Worm (Caenorhabditis elegans) whole organism, L4 larva: Measurements from ENCODE around the gene htrl-1.

Experiments
- F37D6.2 ChIP-seq: sonication (generic microtip); optimal IDR thresholded peaks from 2 replicates; lab custom pipeline; 2016; ENCODE audit warnings: mild to moderate bottlenecking, missing genetic modification characterization, missing compliant biosample characterization
- F44E2.7 ChIP-seq: fragments of 200-800 bp; sonication (Bioruptor generic); IDR thresholded peaks from 2 replicates; pipeline ENCODE4 v2.1.2; 2022; ENCODE audit warnings: missing genetic modification characterization, missing compliant biosample characterization
- F49E8.2 ChIP-seq: sonication (generic microtip); optimal IDR thresholded peaks from 2 replicates; lab custom pipeline; 2016; ENCODE audit warnings: missing compliant biosample characterization, mild to moderate bottlenecking, missing genetic modification characterization, borderline replicate concordance
- R02D3.7 ChIP-seq: fragments of 150-350 bp; sonication (generic microtip); optimal IDR thresholded peaks from 3 replicates; lab custom pipeline; 2014; ENCODE audit warnings: missing biosample characterization, missing genetic modification characterization
- T20F7.1 ChIP-seq: fragments of 200-800 bp; sonication (Bioruptor generic); optimal IDR thresholded peaks from 2 replicates; lab custom pipeline; 2018; ENCODE audit warnings: mild to moderate bottlenecking, missing genetic modification characterization, missing compliant biosample characterization
- Y75B8A.6 ChIP-seq: fragments of 200-800 bp; sonication (Bioruptor generic); IDR thresholded peaks from 2 replicates; pipeline ENCODE4 v1.3.6; 2022; ENCODE audit warnings: missing genetic modification reagents, missing genetic modification characterization, missing compliant biosample characterization
- ZK546.5 ChIP-seq, 2 experiments: sonication (generic microtip); optimal IDR thresholded peaks; 2 replicates each; lab custom pipeline; 2017; ENCODE audit warnings: missing biosample characterization in 2 of 2, missing genetic modification characterization in 2 of 2
- arid-1 ChIP-seq: fragments of 200-800 bp; sonication (Bioruptor generic); conservative IDR thresholded peaks from 2 replicates; pipeline ENCODE4 v1.3.6; 2022; ENCODE audit warnings: missing genetic modification reagents, missing genetic modification characterization, missing compliant biosample characterization
- attf-4 ChIP-seq: sonication (generic microtip); optimal IDR thresholded peaks from 3 replicates; lab custom pipeline; 2017; ENCODE audit warnings: missing biosample characterization, missing genetic modification characterization
- ceh-20 ChIP-seq: fragments of 200-800 bp; sonication (Bioruptor generic); IDR thresholded peaks from 2 replicates; pipeline ENCODE4 v1.3.6; 2022; ENCODE audit warnings: missing genetic modification reagents, missing genetic modification characterization, missing compliant biosample characterization
- ceh-62 ChIP-seq: sonication (generic microtip); optimal IDR thresholded peaks from 2 replicates; lab custom pipeline; 2017; ENCODE audit warnings: missing biosample characterization, missing genetic modification characterization
- ceh-82 ChIP-seq: sonication (generic microtip); optimal IDR thresholded peaks from 2 replicates; lab custom pipeline; 2017; ENCODE audit warnings: missing biosample characterization, missing genetic modification characterization
- ces-1 ChIP-seq: fragments of 150-350 bp; sonication (generic microtip); optimal IDR thresholded peaks from 4 replicates; lab custom pipeline; 2014; ENCODE audit warnings: missing biosample characterization, missing genetic modification reagents, missing genetic modification characterization
- cey-2 ChIP-seq: sonication (generic microtip); optimal IDR thresholded peaks from 3 replicates; lab custom pipeline; 2017; ENCODE audit warnings: missing genetic modification characterization, mild to moderate bottlenecking, missing compliant biosample characterization, antibody characterized with exemption, borderline replicate concordance; ENCODE audit not compliant: insufficient read depth
- ctbp-1 ChIP-seq: fragments of 200-800 bp; sonication (Bioruptor generic); IDR thresholded peaks from 2 replicates; pipeline ENCODE4 v1.3.6; 2022; ENCODE audit warnings: missing genetic modification reagents, missing genetic modification characterization, missing compliant biosample characterization
- daf-8 ChIP-seq: fragments of 200-800 bp; sonication (Bioruptor generic); IDR thresholded peaks from 2 replicates; pipeline ENCODE4 v1.3.6; 2022; ENCODE audit warnings: missing genetic modification characterization, missing compliant biosample characterization
- dmd-6 ChIP-seq: fragments of 200-800 bp; sonication (Bioruptor generic); IDR thresholded peaks from 2 replicates; pipeline ENCODE4 v1.3.6; 2022; ENCODE audit warnings: missing genetic modification reagents, missing genetic modification characterization, missing compliant biosample characterization
- dmd-9 ChIP-seq: fragments of 200-800 bp; sonication (Bioruptor generic); IDR thresholded peaks from 2 replicates; pipeline ENCODE4 v1.3.6; 2022; ENCODE audit warnings: missing genetic modification reagents, missing genetic modification characterization, missing compliant biosample characterization
- dpl-1 ChIP-seq: fragments of 150-350 bp; optimal IDR thresholded peaks from 2 replicates; lab custom pipeline; 2014; ENCODE audit warnings: missing biosample characterization, missing genetic modification reagents, missing genetic modification characterization
- egl-43 ChIP-seq: fragments of 200-800 bp; sonication (Bioruptor generic); IDR thresholded peaks from 2 replicates; pipeline ENCODE4 v1.3.6; 2022; ENCODE audit warnings: missing genetic modification reagents, missing genetic modification characterization, missing compliant biosample characterization
- fkh-10 ChIP-seq: fragments of 150-350 bp; optimal IDR thresholded peaks from 2 replicates; lab custom pipeline; 2014; ENCODE audit warnings: missing biosample characterization, missing genetic modification reagents, missing genetic modification characterization
- fos-1 ChIP-seq: fragments of 150-350 bp; optimal IDR thresholded peaks from 2 replicates; lab custom pipeline; 2014; ENCODE audit warnings: missing biosample characterization, missing genetic modification characterization
- hlh-11 ChIP-seq: fragments of 200-800 bp; sonication (Bioruptor generic); optimal IDR thresholded peaks from 2 replicates; lab custom pipeline; 2018; ENCODE audit warnings: mild to moderate bottlenecking, missing genetic modification characterization, missing compliant biosample characterization
- hlh-30 ChIP-seq: sonication (generic microtip); optimal IDR thresholded peaks from 2 replicates; lab custom pipeline; 2017; ENCODE audit warnings: antibody characterized with exemption, mild to moderate bottlenecking, missing genetic modification characterization, missing compliant biosample characterization; ENCODE audit not compliant: insufficient read depth
- hmg-1.1 ChIP-seq: fragments of 200-800 bp; sonication (Bioruptor generic); IDR thresholded peaks from 2 replicates; pipeline ENCODE4 v1.3.6; 2022; ENCODE audit warnings: missing genetic modification reagents, missing genetic modification characterization, missing compliant biosample characterization
- lin-15B ChIP-seq: fragments of 150-350 bp; sonication (generic microtip); optimal IDR thresholded peaks from 3 replicates; lab custom pipeline; 2014; ENCODE audit warnings: missing biosample characterization, missing genetic modification characterization
- lin-29 ChIP-seq: fragments of 200-800 bp; sonication (Bioruptor generic); IDR thresholded peaks from 2 replicates; pipeline ENCODE4 v1.3.6; 2022; ENCODE audit warnings: missing genetic modification reagents, missing genetic modification characterization, missing compliant biosample characterization
- lsy-2 ChIP-seq, 2 experiments: fragments of 150-350 bp in 1 of 2; sonication (generic microtip) in 1 of 2; optimal IDR thresholded peaks; 2 replicates each; lab custom pipeline; 2014 to 2017; ENCODE audit warnings: missing biosample characterization in 2 of 2, missing genetic modification characterization in 2 of 2
- madf-5 ChIP-seq, 2 experiments: fragments of 200-800 bp; sonication (Bioruptor generic); IDR thresholded peaks; 2 replicates each; pipeline ENCODE4 v1.3.6; 2022; ENCODE audit warnings: missing compliant biosample characterization in 2 of 2, missing genetic modification characterization in 2 of 2
- mdt-29 ChIP-seq: fragments of 200-800 bp; sonication (Bioruptor generic); IDR thresholded peaks from 2 replicates; pipeline ENCODE4 v1.3.6; 2022; ENCODE audit warnings: missing genetic modification reagents, missing genetic modification characterization, missing compliant biosample characterization
- mep-1 ChIP-seq: fragments of 150-350 bp; sonication (generic microtip); optimal IDR thresholded peaks from 3 replicates; lab custom pipeline; 2014; ENCODE audit warnings: missing biosample characterization, missing genetic modification characterization
- mes-2 ChIP-seq: sonication (generic microtip); optimal IDR thresholded peaks from 2 replicates; lab custom pipeline; 2016; ENCODE audit warnings: missing genotype, mild to moderate bottlenecking, missing genetic modification characterization, missing compliant biosample characterization; ENCODE audit not compliant: poor library complexity, severe bottlenecking
- mxl-2 ChIP-seq: fragments of 200-800 bp; sonication (Bioruptor generic); conservative IDR thresholded peaks from 2 replicates; pipeline ENCODE4 v1.3.6; 2022; ENCODE audit warnings: missing genetic modification reagents, missing genetic modification characterization, missing compliant biosample characterization
- nhr-10 ChIP-seq: fragments of 150-350 bp; optimal IDR thresholded peaks from 2 replicates; lab custom pipeline; 2014; ENCODE audit warnings: missing biosample characterization, missing genetic modification characterization
- nhr-111 ChIP-seq: fragments of 200-800 bp; sonication (Bioruptor generic); optimal IDR thresholded peaks from 2 replicates; lab custom pipeline; 2018; ENCODE audit warnings: mild to moderate bottlenecking, missing genetic modification characterization, missing compliant biosample characterization
- nhr-237 ChIP-seq: sonication (generic microtip); optimal IDR thresholded peaks from 2 replicates; lab custom pipeline; 2017; ENCODE audit warnings: missing biosample characterization, missing genetic modification characterization
- nhr-25 ChIP-seq: sonication (generic microtip); optimal IDR thresholded peaks from 2 replicates; lab custom pipeline; 2017; ENCODE audit warnings: missing genetic modification characterization, mild to moderate bottlenecking, missing compliant biosample characterization, antibody characterized with exemption, moderate library complexity, borderline replicate concordance; ENCODE audit not compliant: insufficient read depth
- nhr-28 ChIP-seq: fragments of 150-350 bp; optimal IDR thresholded peaks from 2 replicates; lab custom pipeline; 2014; ENCODE audit warnings: missing biosample characterization, missing genetic modification characterization
- nhr-41 ChIP-seq: fragments of 200-800 bp; sonication (Bioruptor generic); IDR thresholded peaks from 2 replicates; pipeline ENCODE4 v1.3.6; 2022; ENCODE audit warnings: missing genetic modification reagents, missing genetic modification characterization, missing compliant biosample characterization
- nhr-77 ChIP-seq: fragments of 150-350 bp; optimal IDR thresholded peaks from 2 replicates; lab custom pipeline; 2014; ENCODE audit warnings: missing biosample characterization, missing genetic modification characterization
- pha-4 ChIP-seq, 2 experiments: fragments of 150-350 bp in 1 of 2; fragments of 200-800 bp in 1 of 2; sonication (Bioruptor generic) in 1 of 2; IDR thresholded peaks in 1 of 2; optimal IDR thresholded peaks in 1 of 2; 2 replicates each; pipeline versions ENCODE4 v1.3.6 to Lab custom; 2014 to 2022; ENCODE audit warnings: missing genetic modification characterization in 2 of 2, missing genetic modification reagents in 2 of 2, missing biosample characterization in 1 of 2, missing compliant biosample characterization in 1 of 2
- rbr-2 ChIP-seq: sonication (generic microtip); optimal IDR thresholded peaks from 2 replicates; lab custom pipeline; 2016; ENCODE audit warnings: missing genotype, missing genetic modification characterization, missing compliant biosample characterization
- snpc-4 ChIP-seq: fragments of 150-350 bp; optimal IDR thresholded peaks from 2 replicates; lab custom pipeline; 2014; ENCODE audit warnings: missing biosample characterization, missing genetic modification characterization
- unc-62 ChIP-seq, 3 experiments: fragments of 150-350 bp in 1 of 3; sonication (generic microtip); optimal IDR thresholded peaks in 2 of 3; peaks in 1 of 3; 1 replicate in 1 of 3; 2 replicates in 2 of 3; lab custom pipeline; 2014 to 2017; ENCODE audit warnings: missing biosample characterization in 3 of 3, missing genetic modification characterization in 3 of 3, missing genetic modification reagents in 3 of 3, missing genotype in 1 of 3
- vab-7 ChIP-seq: fragments of 200-800 bp; sonication (Bioruptor generic); IDR thresholded peaks from 2 replicates; pipeline ENCODE4 v1.3.6; 2022; ENCODE audit warnings: missing genetic modification reagents, missing genetic modification characterization, missing compliant biosample characterization
- zip-11 ChIP-seq: fragments of 200-800 bp; sonication (Bioruptor generic); IDR thresholded peaks from 2 replicates; pipeline ENCODE4 v1.3.6; 2022; ENCODE audit warnings: missing genetic modification characterization, missing compliant biosample characterization
- zip-2 ChIP-seq: fragments of 150-350 bp; optimal IDR thresholded peaks from 2 replicates; lab custom pipeline; 2014; ENCODE audit warnings: missing biosample characterization, missing genetic modification characterization
- ztf-11 ChIP-seq: fragments of 150-350 bp; optimal IDR thresholded peaks from 2 replicates; lab custom pipeline; 2014; ENCODE audit warnings: missing biosample characterization, missing genetic modification characterization

htrl-1 gene

DNA sequence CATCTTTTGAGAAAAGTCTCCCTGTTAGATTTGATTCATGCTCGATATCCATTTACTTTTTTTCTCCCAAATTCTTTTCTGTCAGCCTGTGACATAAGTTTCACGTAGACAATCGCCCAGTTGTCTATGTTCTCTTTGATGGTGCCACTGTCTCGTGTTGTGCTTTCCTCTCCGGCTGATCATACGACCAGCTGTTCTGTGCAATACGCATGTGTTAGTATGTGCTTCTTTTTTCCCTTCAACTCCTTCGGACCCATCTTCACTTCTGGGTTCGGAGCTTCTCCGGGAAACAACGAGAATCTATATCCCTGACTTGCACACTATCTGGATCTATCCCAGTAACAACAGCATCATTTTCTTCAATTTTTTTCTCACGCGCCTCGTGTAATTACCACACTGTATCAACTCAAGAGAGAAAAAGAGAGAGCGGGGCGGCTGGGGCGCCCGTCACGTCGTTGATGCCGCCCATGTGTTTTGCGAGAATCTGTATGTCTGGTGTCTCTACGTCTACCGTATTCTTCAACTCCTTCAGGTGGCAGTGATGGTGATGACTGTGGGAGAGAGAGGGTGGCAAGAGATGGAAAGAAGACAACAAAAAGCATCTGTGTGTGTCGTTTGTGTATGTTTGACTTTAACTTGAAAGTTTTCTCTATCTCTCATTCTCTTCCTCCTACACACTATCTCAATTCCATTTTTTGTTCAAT lies 35.8 kb upstream of the htrl-1 start (continued):
- TF ChIP-seq pha-4 (GFP tag; IDR thresholded peaks at IDR 0.05; lab: Robert Waterston, UW), result peak; percentile 59; the same call in 1 of the 2 replicates
- TF ChIP-seq pha-4 (tag; optimal IDR thresholded peaks at IDR 0.05; lab: Kevin White, UChicago), result peak; percentile 46
- TF ChIP-seq nhr-41, result 0 out of 2 replicates have a peak, but pooled peaks have one; percentile 24
- TF ChIP-seq attf-4 (tag; lab: Kevin White, UChicago), result no peak
- peak; percentile 62 for TF ChIP-seq nhr-10 (tag; lab: Kevin White, UChicago)
- no peak for TF ChIP-seq nhr-111 (GFP tag; lab: Kevin White, UChicago)
- TF ChIP-seq vab-7 (GFP tag; lab: Robert Waterston, UW), result no peak
- TF ChIP-seq fos-1, result no peak
- 0 out of 2 replicates have a peak, but pooled peaks have one; percentile 31 for TF ChIP-seq mdt-29 (GFP tag; lab: Robert Waterston, UW)
- no peak for TF ChIP-seq dpl-1 (GFP tag; lab: Kevin White, UChicago)
- TF ChIP-seq zip-11 (GFP tag; lab: Robert Waterston, UW), result no peak
- no peak for TF ChIP-seq ZK546.5 (tag; optimal IDR thresholded peaks at IDR 0.05; lab: Kevin White, UChicago)
- peak; percentile 4 for TF ChIP-seq cey-2 (tag; lab: Kevin White, UChicago)
- no peak for TF ChIP-seq lin-15B (tag; lab: Kevin White, UChicago)
- no peak for TF ChIP-seq ces-1
- no peak for TF ChIP-seq dmd-9 (GFP tag; lab: Robert Waterston, UW)
- no peak for TF ChIP-seq zip-2 (tag; lab: Kevin White, UChicago)
- no peak for TF ChIP-seq F49E8.2 (tag; lab: Kevin White, UChicago)
- no peak for TF ChIP-seq daf-8 (GFP tag; lab: Robert Waterston, UW)
- peak; percentile 49 for TF ChIP-seq rbr-2 (tag; lab: Kevin White, UChicago)
- no peak for TF ChIP-seq nhr-237
- TF ChIP-seq madf-5 (GFP tag; IDR thresholded peaks at IDR 0.05; lab: Robert Waterston, UW), result no peak
- no peak for TF ChIP-seq ceh-82 (tag; lab: Kevin White, UChicago)
- no peak for TF ChIP-seq Y75B8A.6
- TF ChIP-seq fkh-10 (GFP tag; lab: Kevin White, UChicago), result no peak
- no peak for TF ChIP-seq mxl-2 (GFP tag; lab: Robert Waterston, UW)
- no peak for TF ChIP-seq snpc-4 (tag; lab: Kevin White, UChicago)
- TF ChIP-seq T20F7.1 (GFP tag; lab: Kevin White, UChicago), result peak; percentile 71
- no peak for TF ChIP-seq R02D3.7
- TF ChIP-seq nhr-25 (tag; lab: Kevin White, UChicago), result peak; percentile 80
- TF ChIP-seq egl-43, result no peak
- TF ChIP-seq mes-2 (tag; lab: Kevin White, UChicago), result peak; percentile 63
- no peak for TF ChIP-seq arid-1
- TF ChIP-seq hmg-1.1 (GFP tag; lab: Robert Waterston, UW), result peak; percentile 62
- TF ChIP-seq ztf-11 (tag; lab: Kevin White, UChicago), result no peak
- no peak for TF ChIP-seq F37D6.2 (tag; lab: Kevin White, UChicago)
- peak; percentile 40 for TF ChIP-seq nhr-77 (tag; lab: Kevin White, UChicago)

DNA sequence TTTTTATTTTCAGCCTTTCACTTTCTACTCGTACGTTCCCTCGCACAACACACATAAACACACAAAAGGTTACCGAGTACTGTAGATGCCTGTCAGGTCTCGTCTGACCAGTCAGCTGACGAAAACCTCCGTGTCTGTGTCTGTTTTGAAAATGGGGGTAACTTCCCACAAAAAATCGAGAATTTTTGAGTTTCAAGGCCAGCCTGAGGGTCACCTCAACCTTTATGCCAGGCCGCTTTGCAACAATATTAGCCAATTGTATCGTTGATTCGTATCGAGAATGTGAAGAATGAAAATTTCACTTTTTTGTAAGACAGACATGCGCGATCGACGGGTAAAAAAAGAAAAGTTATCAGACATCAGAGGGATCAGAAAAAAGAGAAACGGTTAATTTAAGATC lies 34.9 kb upstream of the htrl-1 start:
- TF ChIP-seq ctbp-1 (GFP tag; lab: Robert Waterston, UW) (no peak), attf-4 (tag; lab: Kevin White, UChicago) (no peak), lin-29 (GFP tag; lab: Robert Waterston, UW) (peak; percentile 50; the same call in 1 of the 2 replicates), ceh-62 (no peak), ZK546.5 (tag; optimal IDR thresholded peaks at IDR 0.05; lab: Kevin White, UChicago) (no peak), unc-62 (GFP tag; optimal IDR thresholded peaks at IDR 0.05 in 1 of 2; lab: Kevin White, UChicago) (peak in 1 of 2 experiments; percentile 48), unc-62 (tag; optimal IDR thresholded peaks at IDR 0.05; lab: Kevin White, UChicago) (no peak), nhr-25 (tag; lab: Kevin White, UChicago) (peak; percentile 87), mes-2 (tag; lab: Kevin White, UChicago) (peak; percentile 3), lsy-2 (tag; optimal IDR thresholded peaks at IDR 0.05; lab: Kevin White, UChicago) (peak; percentile 14 to 59), fkh-10 (GFP tag; lab: Kevin White, UChicago) (no peak), hlh-30 (tag; lab: Kevin White, UChicago) (peak; percentile 82), mep-1 (tag; lab: Kevin White, UChicago) (peak; percentile 50), hlh-11 (tag; lab: Kevin White, UChicago) (peak; percentile 38), ceh-20 (0 out of 2 replicates have a peak, but pooled peaks have one; percentile 10), nhr-28 (tag; lab: Kevin White, UChicago) (peak; percentile 51), F44E2.7 (GFP tag; lab: Robert Waterston, UW) (no peak), dmd-6 (peak; percentile 31)
